Fruit fly (Drosophila melanogaster) whole organism, prepupa: ENCODE results near the gene Teh1.
A peak's percentile ranks its signal among the peaks of the same experiment; 100 is the strongest.

Source experiments
- Blimp-1 ChIP-seq: fragments of 200-800 bp; sonication (Bioruptor generic); optimal IDR thresholded peaks from 3 replicates; lab custom pipeline; 2017; ENCODE audit warnings: missing biosample characterization, missing genetic modification characterization, mild to moderate bottlenecking, moderate library complexity, missing genetic modification reagents
- CG10631 ChIP-seq: fragments of 200-800 bp; sonication (Bioruptor generic); optimal IDR thresholded peaks from 2 replicates; lab custom pipeline; 2016; ENCODE audit warnings: missing biosample characterization, missing genetic modification characterization
- CG10669 ChIP-seq: fragments of 200-800 bp; sonication (Bioruptor generic); optimal IDR thresholded peaks from 3 replicates; lab custom pipeline; 2018; ENCODE audit warnings: missing biosample characterization, mild to moderate bottlenecking, missing genetic modification characterization, moderate library complexity
- CG11294 ChIP-seq: fragments of 200-800 bp; sonication (Bioruptor generic); IDR thresholded peaks from 2 replicates; pipeline ENCODE4 v1.3.6; 2022; ENCODE audit warnings: missing biosample characterization, missing genetic modification characterization
- CG11902 ChIP-seq: fragments of 200-800 bp; sonication (Bioruptor generic); optimal IDR thresholded peaks from 3 replicates; lab custom pipeline; 2016; ENCODE audit warnings: missing biosample characterization, missing genetic modification characterization
- CG15336 ChIP-seq: fragments of 200-800 bp; sonication (Bioruptor generic); IDR thresholded peaks from 2 replicates; pipeline ENCODE4 v1.3.6; 2022; ENCODE audit warnings: missing biosample characterization, missing genetic modification characterization
- CG1621 ChIP-seq: fragments of 200-800 bp; sonication (Bioruptor generic); optimal IDR thresholded peaks from 3 replicates; lab custom pipeline; 2018; ENCODE audit warnings: missing biosample characterization, mild to moderate bottlenecking, missing genetic modification characterization
- CG16779 ChIP-seq: fragments of 200-800 bp; sonication (Bioruptor generic); optimal IDR thresholded peaks from 3 replicates; lab custom pipeline; 2017; ENCODE audit warnings: missing biosample characterization, mild to moderate bottlenecking, missing genetic modification characterization
- CG3032 ChIP-seq: fragments of 200-800 bp; optimal IDR thresholded peaks from 2 replicates; lab custom pipeline; 2019; ENCODE audit warnings: missing biosample characterization, mild to moderate bottlenecking, missing genetic modification characterization, moderate library complexity
- CG31627 ChIP-seq: fragments of 200-800 bp; sonication (Bioruptor generic); optimal IDR thresholded peaks from 3 replicates; lab custom pipeline; 2016; ENCODE audit warnings: missing biosample characterization, missing genetic modification characterization
- CG34406 ChIP-seq: fragments of 200-800 bp; sonication (Bioruptor generic); optimal IDR thresholded peaks from 3 replicates; lab custom pipeline; 2016; ENCODE audit warnings: missing biosample characterization, missing genetic modification characterization
- CG3919 ChIP-seq: fragments of 200-800 bp; sonication (Bioruptor generic); optimal IDR thresholded peaks from 3 replicates; lab custom pipeline; 2016; ENCODE audit warnings: missing biosample characterization, missing genetic modification characterization
- CG4318 ChIP-seq: fragments of 200-800 bp; sonication (Bioruptor generic); optimal IDR thresholded peaks from 3 replicates; lab custom pipeline; 2017; ENCODE audit warnings: missing biosample characterization, mild to moderate bottlenecking, missing genetic modification characterization
- CG6163 ChIP-seq: fragments of 200-800 bp; sonication (Bioruptor generic); IDR thresholded peaks from 3 replicates; pipeline ENCODE4 v1.3.6; 2022; ENCODE audit warnings: missing biosample characterization, missing genetic modification characterization
- CG6808 ChIP-seq: fragments of 200-800 bp; sonication (Bioruptor generic); optimal IDR thresholded peaks from 3 replicates; lab custom pipeline; 2017; ENCODE audit warnings: missing biosample characterization, missing genetic modification characterization, mild to moderate bottlenecking, moderate library complexity, missing genetic modification reagents
- CG7368 ChIP-seq: fragments of 200-800 bp; sonication (Bioruptor generic); optimal IDR thresholded peaks from 3 replicates; lab custom pipeline; 2016; ENCODE audit warnings: missing biosample characterization, missing genetic modification characterization
- CG8119 ChIP-seq: fragments of 200-800 bp; sonication (Bioruptor generic); IDR thresholded peaks from 3 replicates; pipeline ENCODE4 v1.3.6; 2022; ENCODE audit warnings: missing biosample characterization, missing genetic modification characterization
- CG8319 ChIP-seq: fragments of 200-800 bp; sonication (Bioruptor generic); optimal IDR thresholded peaks from 3 replicates; lab custom pipeline; 2016; ENCODE audit warnings: missing biosample characterization, missing genetic modification characterization
- CG8632 ChIP-seq: fragments of 200-800 bp; sonication (Bioruptor generic); optimal IDR thresholded peaks from 3 replicates; lab custom pipeline; 2016; ENCODE audit warnings: missing biosample characterization, missing genetic modification characterization
- Eip75B ChIP-seq: fragments of 200-800 bp; sonication (Bioruptor generic); optimal IDR thresholded peaks from 3 replicates; lab custom pipeline; 2016; ENCODE audit warnings: missing biosample characterization, missing genetic modification characterization
- Eip78C ChIP-seq: fragments of 200-800 bp; sonication (Bioruptor generic); peaks from one replicate; lab custom pipeline; 2016; ENCODE audit warnings: missing biosample characterization, missing genetic modification characterization
- Eip93F ChIP-seq: fragments of 200-800 bp; sonication (Bioruptor generic); optimal IDR thresholded peaks from 2 replicates; lab custom pipeline; 2016; ENCODE audit warnings: missing biosample characterization, mild to moderate bottlenecking, missing genetic modification characterization
- Ets21C ChIP-seq: fragments of 200-800 bp; sonication (Bioruptor generic); optimal IDR thresholded peaks from 3 replicates; lab custom pipeline; 2016; ENCODE audit warnings: missing biosample characterization, missing genetic modification characterization
- Ets96B ChIP-seq: fragments of 200-800 bp; optimal IDR thresholded peaks from 2 replicates; lab custom pipeline; 2019; ENCODE audit warnings: missing biosample characterization, mild to moderate bottlenecking, missing genetic modification characterization, moderate library complexity
- Gug ChIP-seq: fragments of 200-800 bp; sonication (Bioruptor generic); IDR thresholded peaks from 2 replicates; pipeline ENCODE4 v1.3.6; 2022; ENCODE audit warnings: missing biosample characterization, missing genetic modification characterization
- Hr4 ChIP-seq: fragments of 200-800 bp; sonication (Bioruptor generic); optimal IDR thresholded peaks from 3 replicates; lab custom pipeline; 2016; ENCODE audit warnings: missing biosample characterization, missing genetic modification characterization
- Lpt ChIP-seq: fragments of 200-800 bp; sonication (Bioruptor generic); optimal IDR thresholded peaks from 3 replicates; lab custom pipeline; 2016; ENCODE audit warnings: missing biosample characterization, missing genetic modification characterization
- OdsH ChIP-seq: fragments of 200-800 bp; sonication (Bioruptor generic); optimal IDR thresholded peaks from 3 replicates; lab custom pipeline; 2016; ENCODE audit warnings: missing biosample characterization, missing genetic modification characterization
- Smox ChIP-seq: fragments of 200-800 bp; sonication (Bioruptor generic); optimal IDR thresholded peaks from 3 replicates; lab custom pipeline; 2016; ENCODE audit warnings: missing biosample characterization, missing genetic modification characterization
- Sox14 ChIP-seq: fragments of 200-800 bp; sonication (Bioruptor generic); optimal IDR thresholded peaks from 3 replicates; lab custom pipeline; 2016; ENCODE audit warnings: missing biosample characterization, missing genetic modification characterization
- achi ChIP-seq: fragments of 200-800 bp; sonication (Bioruptor generic); optimal IDR thresholded peaks from 3 replicates; lab custom pipeline; 2016; ENCODE audit warnings: missing biosample characterization, missing genetic modification characterization
- acj6 ChIP-seq: fragments of 200-800 bp; sonication (Bioruptor generic); optimal IDR thresholded peaks from 3 replicates; lab custom pipeline; 2016; ENCODE audit warnings: missing biosample characterization, missing genetic modification characterization
- cyc ChIP-seq: fragments of 200-800 bp; sonication (Bioruptor generic); optimal IDR thresholded peaks from 3 replicates; lab custom pipeline; 2016; ENCODE audit warnings: missing biosample characterization, missing genetic modification characterization
- dsx ChIP-seq: fragments of 200-800 bp; optimal IDR thresholded peaks from 3 replicates; lab custom pipeline; 2019; ENCODE audit warnings: missing biosample characterization, mild to moderate bottlenecking, missing genetic modification characterization, moderate library complexity; ENCODE audit not compliant: poor library complexity, severe bottlenecking
- eg ChIP-seq: fragments of 200-800 bp; sonication (Bioruptor generic); IDR thresholded peaks from 3 replicates; pipeline ENCODE4 v1.3.6; 2022; ENCODE audit warnings: missing biosample characterization, missing genetic modification characterization
- fd59A ChIP-seq: fragments of 200-800 bp; sonication (Bioruptor generic); optimal IDR thresholded peaks from 2 replicates; lab custom pipeline; 2017; ENCODE audit warnings: missing biosample characterization, mild to moderate bottlenecking, missing genetic modification characterization, missing genetic modification reagents
- fkh ChIP-seq: fragments of 200-800 bp; sonication (Bioruptor generic); optimal IDR thresholded peaks from 3 replicates; lab custom pipeline; 2017; ENCODE audit warnings: missing biosample characterization, mild to moderate bottlenecking, missing genetic modification characterization, moderate library complexity
- lz ChIP-seq: fragments of 200-800 bp; sonication (Bioruptor generic); optimal IDR thresholded peaks from 3 replicates; lab custom pipeline; 2016; ENCODE audit warnings: missing biosample characterization, missing genetic modification characterization
- salr ChIP-seq, 2 experiments: fragments of 200-800 bp; sonication (Bioruptor generic); optimal IDR thresholded peaks; 3 replicates each; lab custom pipeline; 2016 to 2018; ENCODE audit warnings: missing biosample characterization in 2 of 2, missing genetic modification characterization in 2 of 2, mild to moderate bottlenecking in 1 of 2
- svp ChIP-seq: fragments of 200-800 bp; sonication (Bioruptor generic); peaks from one replicate; lab custom pipeline; 2016; ENCODE audit warnings: missing biosample characterization, missing genetic modification characterization
- topi ChIP-seq: fragments of 200-800 bp; sonication (Bioruptor generic); optimal IDR thresholded peaks from 3 replicates; lab custom pipeline; 2016; ENCODE audit warnings: missing biosample characterization, missing genetic modification characterization
- vri ChIP-seq: fragments of 200-800 bp; sonication (Bioruptor generic); optimal IDR thresholded peaks from 3 replicates; lab custom pipeline; 2016; ENCODE audit warnings: missing biosample characterization, mild to moderate bottlenecking, missing genetic modification characterization

Teh1 gene

dm6 chr3R:9867911-9868537 lies at the start of gene Teh1:
TSS of gene Teh1 (minus strand) at chr3R:9868120.
- TF ChIP-seq CG6163 (GFP tag; lab: Robert Waterston, UW) (0 out of 3 replicates have a peak, but pooled peaks have one; percentile 34), Blimp-1 (GFP tag; lab: Kevin White, UChicago) (no peak)
- TF ChIP-seq, all 60 proteins: peak for 1

- TF ChIP-seq vri (GFP tag; lab: Kevin White, UChicago) (peak; percentile 98), CG11902 (GFP tag; lab: Kevin White, UChicago) (no peak), CG6163 (GFP tag; lab: Robert Waterston, UW) (0 out of 3 replicates have a peak, but pooled peaks have one; percentile 9), svp (peak; percentile 53), Eip93F (peak; percentile 90)
These were observed 49.4 kb upstream of the Teh1 start for dm6 chr3R:9917361-9917760.

dm6 chr3R:9915682-9916081 lies 47.8 kb upstream of the Teh1 start:
- TF ChIP-seq CG3032 (tag; lab: Kevin White, UChicago) (no peak), Ets21C (GFP tag; lab: Kevin White, UChicago) (no peak), salr (GFP tag; optimal IDR thresholded peaks at IDR 0.05; lab: Kevin White, UChicago) (no peak), CG8119 (no peak), CG34406 (GFP tag; lab: Kevin White, UChicago) (no peak), cyc (GFP tag; lab: Kevin White, UChicago) (no peak), CG4318 (GFP tag; lab: Kevin White, UChicago) (no peak), CG11902 (GFP tag; lab: Kevin White, UChicago) (no peak), Blimp-1 (GFP tag; lab: Kevin White, UChicago) (no peak), acj6 (GFP tag; lab: Kevin White, UChicago) (no peak), CG6163 (GFP tag; lab: Robert Waterston, UW) (no peak), achi (GFP tag; lab: Kevin White, UChicago) (no peak), OdsH (GFP tag; lab: Kevin White, UChicago) (no peak), CG1621 (tag; lab: Kevin White, UChicago) (no peak), Gug (no peak)
- TF ChIP-seq, all 60 proteins: peak for 0

- TF ChIP-seq salr (GFP tag; optimal IDR thresholded peaks at IDR 0.05; lab: Kevin White, UChicago), result no peak
- TF ChIP-seq CG6808 (GFP tag; lab: Kevin White, UChicago), result no peak
- no peak for TF ChIP-seq CG7368 (GFP tag; lab: Kevin White, UChicago)
- TF ChIP-seq CG10669, result no peak
- no peak for TF ChIP-seq CG16779 (tag; lab: Kevin White, UChicago)
- TF ChIP-seq topi, result no peak
- TF ChIP-seq acj6 (GFP tag; lab: Kevin White, UChicago), result no peak
- TF ChIP-seq cyc (GFP tag; lab: Kevin White, UChicago), result no peak
- no peak for TF ChIP-seq CG3032 (tag; lab: Kevin White, UChicago)
- TF ChIP-seq fkh (GFP tag; lab: Kevin White, UChicago), result no peak
- TF ChIP-seq achi (GFP tag; lab: Kevin White, UChicago), result no peak
- no peak for TF ChIP-seq Eip75B (GFP tag; lab: Kevin White, UChicago)
- TF ChIP-seq CG15336, result no peak
- no peak for TF ChIP-seq Ets96B (tag; lab: Kevin White, UChicago)
- no peak for TF ChIP-seq lz (GFP tag; lab: Kevin White, UChicago)
These were observed 46.4 kb upstream of the Teh1 start for dm6 chr3R:9914287-9914686.

- TF ChIP-seq Lpt (no peak), Eip78C (GFP tag; lab: Kevin White, UChicago) (peak; percentile 90), Hr4 (GFP tag; lab: Kevin White, UChicago) (no peak), CG31627 (GFP tag; lab: Kevin White, UChicago) (peak; percentile 86), CG6163 (GFP tag; lab: Robert Waterston, UW) (no peak; the same call in 2 of the 3 replicates), CG3919 (GFP tag; lab: Kevin White, UChicago) (peak; percentile 61), fd59A (no peak), eg (GFP tag; lab: Robert Waterston, UW) (no peak), lz (GFP tag; lab: Kevin White, UChicago) (peak; percentile 89), CG8632 (GFP tag; lab: Kevin White, UChicago) (peak; percentile 74), CG11294 (GFP tag; lab: Robert Waterston, UW) (no peak), Sox14 (peak; percentile 72), OdsH (GFP tag; lab: Kevin White, UChicago) (peak; percentile 10), fkh (GFP tag; lab: Kevin White, UChicago) (no peak), Smox (GFP tag; lab: Kevin White, UChicago) (peak; percentile 82), CG6808 (GFP tag; lab: Kevin White, UChicago) (no peak), CG10631 (GFP tag; lab: Kevin White, UChicago) (peak; percentile 30), Eip93F (peak; percentile 35), dsx (GFP tag; lab: Kevin White, UChicago) (no peak), CG8319 (GFP tag; lab: Kevin White, UChicago) (peak; percentile 47), acj6 (GFP tag; lab: Kevin White, UChicago) (peak; percentile 69)
These were observed 45.5 kb upstream of the Teh1 start for dm6 chr3R:9913442-9913841.
